Worm (Caenorhabditis elegans) whole organism, L2 larva: ENCODE measurements around the gene cosa-1.
A peak's percentile ranks its signal among the peaks of the same experiment; 100 is the strongest.

Source experiments
- ZK546.5 ChIP-seq: sonication (generic microtip); optimal IDR thresholded peaks from 2 replicates; lab custom pipeline; 2017; ENCODE audit warnings: missing biosample characterization, missing genetic modification characterization
- ama-1 ChIP-seq: fragments of 150-350 bp; optimal IDR thresholded peaks from 2 replicates; lab custom pipeline; 2018; ENCODE audit warnings: inconsistent platforms
- elt-3 ChIP-seq: sonication (generic microtip); optimal IDR thresholded peaks from 2 replicates; lab custom pipeline; 2017; ENCODE audit warnings: missing biosample characterization, missing genetic modification characterization
- lsy-2 ChIP-seq, 2 experiments: fragments of 150-350 bp in 1 of 2; sonication (generic microtip) in 1 of 2; optimal IDR thresholded peaks; 2 replicates each; lab custom pipeline; 2014 to 2017; ENCODE audit warnings: missing biosample characterization in 2 of 2, missing genetic modification characterization in 2 of 2
- nhr-12 ChIP-seq: fragments of 150-350 bp; optimal IDR thresholded peaks from 2 replicates; lab custom pipeline; 2014; ENCODE audit warnings: missing biosample characterization, missing genetic modification characterization
- nhr-77 ChIP-seq: fragments of 150-350 bp; optimal IDR thresholded peaks from 2 replicates; lab custom pipeline; 2014; ENCODE audit warnings: missing biosample characterization, missing genetic modification characterization
- unc-39 ChIP-seq: fragments of 150-350 bp; optimal IDR thresholded peaks from 2 replicates; lab custom pipeline; 2014; ENCODE audit warnings: missing biosample characterization, missing genetic modification characterization
- unc-55 ChIP-seq: fragments of 150-350 bp; sonication (generic microtip); optimal IDR thresholded peaks from 3 replicates; lab custom pipeline; 2014; ENCODE audit warnings: missing biosample characterization, missing genetic modification reagents, missing genetic modification characterization
- ztf-11 ChIP-seq: sonication (generic microtip); optimal IDR thresholded peaks from 2 replicates; lab custom pipeline; 2017; ENCODE audit warnings: missing biosample characterization, missing genetic modification characterization

DNA sequence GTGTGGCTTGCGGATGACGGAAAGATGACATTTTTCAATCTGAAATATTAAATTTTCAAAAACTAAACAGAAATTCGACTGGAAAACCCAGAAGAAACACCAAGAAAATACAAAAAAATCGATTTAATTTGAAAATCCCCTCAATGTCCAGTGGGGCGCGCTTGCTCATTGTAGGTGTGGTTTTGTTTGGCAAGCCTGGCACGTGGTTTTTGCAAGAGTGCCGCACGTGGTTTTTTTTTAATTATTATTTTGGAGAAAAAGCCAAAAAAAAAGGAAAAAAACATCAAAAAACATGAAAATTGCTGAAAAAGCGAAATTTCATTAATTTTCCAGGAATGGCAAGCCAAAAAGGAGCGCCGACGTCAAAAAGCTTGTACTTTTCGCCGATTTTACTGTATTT lies 42.7 kb downstream of the cosa-1 start, which contains the start of gene swsn-3:
- TF ChIP-seq unc-55, result peak; percentile 96
- TF ChIP-seq elt-3, result no peak
- no peak for TF ChIP-seq nhr-12
- peak; percentile 30 for TF ChIP-seq ztf-11 (tag; lab: Kevin White, UChicago)
- TF ChIP-seq ZK546.5 (tag; lab: Kevin White, UChicago), result peak; percentile 52
- peak; percentile 27 for TF ChIP-seq ama-1 (lab: Kevin White, UChicago)
- TF ChIP-seq lsy-2 (tag; optimal IDR thresholded peaks at IDR 0.05; lab: Kevin White, UChicago), result peak; percentile 85 to 94
- peak; percentile 32 for TF ChIP-seq nhr-77 (tag; lab: Kevin White, UChicago)
- TF ChIP-seq unc-39 (tag; lab: Kevin White, UChicago), result no peak
